Worm (Caenorhabditis elegans): ENCODE measurements around the gene sru-40.

The sru-40 gene

DNA sequence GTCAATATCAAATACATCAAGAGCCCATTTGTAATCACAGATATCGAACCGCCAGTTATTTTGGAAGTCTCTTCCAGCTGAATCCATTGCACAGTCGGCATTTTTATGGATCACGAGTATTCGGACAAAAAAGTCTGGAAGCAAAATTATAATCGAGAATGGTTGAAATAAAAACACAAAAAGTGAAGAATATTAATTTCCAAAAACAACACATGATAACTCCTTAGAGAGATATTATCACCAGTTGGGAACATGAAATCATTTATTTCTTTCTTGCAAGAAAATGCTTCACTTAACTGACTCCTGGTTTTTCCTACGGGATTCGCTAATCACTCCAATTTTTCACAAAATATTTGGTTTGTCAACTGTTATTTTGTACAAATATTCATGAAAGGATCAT lies 9.7 kb downstream of the sru-40 start, which contains the start of gene str-2:
Gene str-2, minus strand, starts transcription at position 101 of the 400 bp plus-strand sequence.
- TF ChIP-seq flt-1 (GFP tag; IDR thresholded peaks at IDR 0.05) (no peak), ama-1 (optimal IDR thresholded peaks at IDR 0.05) (no peak), tbx-37 (GFP tag; conservative IDR thresholded peaks at IDR 0.05) (no peak), aly-1 (tag; optimal IDR thresholded peaks at IDR 0.05) (no peak), hmg-4 (GFP tag; optimal IDR thresholded peaks at IDR 0.05) (no peak), scrt-1 (GFP tag; IDR thresholded peaks at IDR 0.05) (no peak), pes-1 (GFP tag; IDR thresholded peaks at IDR 0.05) (no peak), ets-7 (tag; optimal IDR thresholded peaks at IDR 0.05) (no peak), ceh-13 (GFP tag; optimal IDR thresholded peaks at IDR 0.05) (no peak), ceh-36 (tag; optimal IDR thresholded peaks at IDR 0.05) (no peak), hnd-1 (tag; optimal IDR thresholded peaks at IDR 0.05) (no peak), hmbx-1 (tag; optimal IDR thresholded peaks at IDR 0.05) (no peak), tra-4 (tag; optimal IDR thresholded peaks at IDR 0.05) (no peak), sea-1 (GFP tag; conservative IDR thresholded peaks at IDR 0.05) (no peak), B0310.2 (tag; optimal IDR thresholded peaks at IDR 0.05) (no peak)

DNA sequence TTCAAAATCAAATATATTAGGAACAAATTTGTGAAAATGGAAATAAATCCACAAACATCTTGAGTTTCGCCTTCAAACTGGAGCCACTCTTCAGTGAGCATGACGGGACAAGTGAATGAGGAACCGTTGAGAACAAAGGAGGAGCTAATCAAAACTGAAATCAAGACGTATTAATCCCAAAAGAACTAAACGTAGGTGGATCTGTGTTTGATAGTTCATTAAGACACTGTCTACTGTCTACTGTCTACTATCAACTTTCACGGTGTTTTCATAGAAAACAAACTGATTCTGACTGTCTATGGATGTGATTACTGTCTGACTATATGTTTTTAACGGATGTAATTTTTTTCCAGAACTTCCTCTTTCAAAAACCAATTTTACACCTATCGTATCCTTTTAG lies 12.1 kb downstream of the sru-40 start, which contains the start of gene str-193:
Gene str-193, minus strand, starts transcription at position 101 of the 400 bp plus-strand sequence.
- TF ChIP-seq ceh-36 (tag; optimal IDR thresholded peaks at IDR 0.05) (no peak), flt-1 (GFP tag; IDR thresholded peaks at IDR 0.05) (no peak), ceh-13 (GFP tag; optimal IDR thresholded peaks at IDR 0.05) (no peak), scrt-1 (GFP tag; IDR thresholded peaks at IDR 0.05) (no peak), aly-1 (tag; optimal IDR thresholded peaks at IDR 0.05) (no peak), hnd-1 (tag; optimal IDR thresholded peaks at IDR 0.05) (no peak), sea-1 (GFP tag; conservative IDR thresholded peaks at IDR 0.05) (no peak), tbx-11 (GFP tag; IDR thresholded peaks at IDR 0.05) (no peak), tbx-37 (GFP tag; conservative IDR thresholded peaks at IDR 0.05) (no peak), ets-7 (tag; optimal IDR thresholded peaks at IDR 0.05) (no peak), ama-1 (optimal IDR thresholded peaks at IDR 0.05) (no peak)

DNA sequence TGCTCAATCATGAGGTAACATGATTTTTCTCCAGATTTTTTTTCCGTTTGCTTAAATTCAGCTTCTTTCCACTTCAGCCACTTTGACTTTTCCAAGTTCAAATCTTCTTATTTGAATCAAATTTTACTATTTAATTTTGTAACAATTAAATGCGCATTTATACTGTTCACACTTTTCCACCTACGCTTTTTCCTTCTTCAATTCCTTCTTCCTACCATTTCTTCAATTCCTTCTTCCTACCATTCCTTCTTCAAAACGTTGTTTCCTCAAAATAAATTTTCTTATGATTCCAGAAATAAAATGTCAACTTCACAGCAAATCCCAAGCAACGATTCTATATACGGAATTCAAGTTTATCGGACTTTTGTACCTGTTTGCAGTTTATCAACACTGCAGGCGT lies 17.4 kb downstream of the sru-40 start, which contains the start of gene sru-31:
Gene sru-31, plus strand, starts transcription at position 301 of the 400 bp plus-strand sequence.
- TF ChIP-seq pes-1 (GFP tag; IDR thresholded peaks at IDR 0.05) (no peak), sea-1 (GFP tag; conservative IDR thresholded peaks at IDR 0.05) (no peak), F13C5.2 (tag; optimal IDR thresholded peaks at IDR 0.05) (no peak), ceh-13 (GFP tag; optimal IDR thresholded peaks at IDR 0.05) (no peak), ceh-36 (tag; optimal IDR thresholded peaks at IDR 0.05) (no peak), aly-1 (tag; optimal IDR thresholded peaks at IDR 0.05) (no peak), ama-1 (optimal IDR thresholded peaks at IDR 0.05) (no peak), B0310.2 (tag; optimal IDR thresholded peaks at IDR 0.05) (no peak), flt-1 (GFP tag; IDR thresholded peaks at IDR 0.05) (no peak), tbx-37 (GFP tag; conservative IDR thresholded peaks at IDR 0.05) (no peak)

DNA sequence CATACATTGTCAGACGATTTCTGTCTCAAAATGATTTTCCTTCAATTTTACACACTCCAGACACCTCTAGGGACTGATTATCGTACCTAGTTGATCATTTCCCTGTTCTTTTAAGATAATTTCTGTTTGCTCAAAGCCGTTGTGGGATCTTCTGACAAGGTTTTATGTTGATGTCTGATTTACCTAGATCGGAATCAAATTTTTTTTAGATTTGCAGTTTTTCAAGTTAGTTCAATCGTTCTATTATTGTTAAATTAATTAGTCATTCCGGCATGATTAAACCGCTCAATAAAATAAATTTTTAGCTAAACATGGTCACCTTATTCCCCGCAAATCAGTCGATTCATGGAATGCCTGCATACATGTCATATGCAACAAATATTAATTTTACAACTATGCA lies 20.3 kb downstream of the sru-40 start, which contains the start of gene sru-30:
Gene sru-30, plus strand, starts transcription at position 301 of the 400 bp plus-strand sequence.
- TF ChIP-seq flt-1 (GFP tag; IDR thresholded peaks at IDR 0.05) (no peak), hmg-4 (GFP tag; optimal IDR thresholded peaks at IDR 0.05) (no peak)

DNA sequence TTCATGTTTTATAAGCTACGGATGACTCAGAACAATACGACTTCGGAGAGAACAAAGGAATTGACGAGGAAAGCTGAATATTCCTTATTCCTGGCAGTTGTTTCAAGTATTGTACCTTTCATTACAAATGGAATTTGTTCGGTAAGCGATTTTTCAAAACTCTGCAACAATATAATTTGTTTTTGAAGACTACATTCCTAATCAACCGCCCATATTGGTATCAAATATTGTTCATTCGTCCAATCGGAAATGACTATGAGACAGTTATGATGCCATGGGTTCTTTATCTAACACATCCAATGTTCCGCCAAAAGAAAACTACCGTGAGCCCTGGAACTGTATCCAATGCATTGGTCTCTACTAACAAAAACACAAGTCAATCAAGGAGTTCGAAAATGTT lies 21.6 kb downstream of the sru-40 start:
- TF ChIP-seq flt-1 (GFP tag; IDR thresholded peaks at IDR 0.05) (no peak), ama-1 (optimal IDR thresholded peaks at IDR 0.05) (no peak), hmbx-1 (tag; optimal IDR thresholded peaks at IDR 0.05) (no peak), tbx-11 (GFP tag; IDR thresholded peaks at IDR 0.05) (no peak), F13C5.2 (tag; optimal IDR thresholded peaks at IDR 0.05) (no peak), tbx-37 (GFP tag; conservative IDR thresholded peaks at IDR 0.05) (no peak)

DNA sequence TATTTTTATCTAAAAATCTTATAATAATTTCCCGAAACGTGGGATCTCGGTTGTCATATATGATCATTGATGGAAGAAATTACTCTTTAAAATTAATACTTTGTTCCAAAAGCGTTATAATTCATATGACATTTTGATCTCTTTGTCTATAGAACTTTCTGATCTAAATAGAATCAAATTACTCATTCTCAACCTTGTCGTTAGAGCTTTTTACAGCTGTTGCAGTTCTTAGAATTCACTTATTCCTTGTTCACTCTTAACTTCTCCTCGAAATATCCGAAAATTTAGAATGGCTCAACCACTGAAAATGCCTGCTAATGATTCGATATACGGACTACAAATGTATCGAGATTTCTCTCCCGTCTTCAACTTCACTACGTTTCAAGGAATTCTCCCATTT lies 22.6 kb downstream of the sru-40 start, which contains the start of gene sru-29:
Gene sru-29, plus strand, starts transcription at position 301 of the 400 bp plus-strand sequence.
- no peak for TF ChIP-seq pes-1 (GFP tag; IDR thresholded peaks at IDR 0.05)
- no peak for TF ChIP-seq B0310.2 (tag; optimal IDR thresholded peaks at IDR 0.05)
- TF ChIP-seq ceh-13 (GFP tag; optimal IDR thresholded peaks at IDR 0.05) = no peak
- no peak for TF ChIP-seq hmg-4 (GFP tag; optimal IDR thresholded peaks at IDR 0.05)
- no peak for TF ChIP-seq hnd-1 (tag; optimal IDR thresholded peaks at IDR 0.05)
- TF ChIP-seq ama-1 (optimal IDR thresholded peaks at IDR 0.05) = no peak
- TF ChIP-seq ets-7 (tag; optimal IDR thresholded peaks at IDR 0.05) = no peak
- no peak for TF ChIP-seq sea-1 (GFP tag; conservative IDR thresholded peaks at IDR 0.05)
- TF ChIP-seq tbx-11 (GFP tag; IDR thresholded peaks at IDR 0.05) = no peak
- no peak for TF ChIP-seq aly-1 (tag; optimal IDR thresholded peaks at IDR 0.05)
- TF ChIP-seq tbx-37 (GFP tag; conservative IDR thresholded peaks at IDR 0.05) = no peak
- no peak for TF ChIP-seq tra-4 (tag; optimal IDR thresholded peaks at IDR 0.05)
- no peak for TF ChIP-seq flt-1 (GFP tag; IDR thresholded peaks at IDR 0.05)
- no peak for TF ChIP-seq scrt-1 (GFP tag; IDR thresholded peaks at IDR 0.05)
- TF ChIP-seq hmbx-1 (tag; optimal IDR thresholded peaks at IDR 0.05) = no peak
- TF ChIP-seq F13C5.2 (tag; optimal IDR thresholded peaks at IDR 0.05) = no peak

DNA sequence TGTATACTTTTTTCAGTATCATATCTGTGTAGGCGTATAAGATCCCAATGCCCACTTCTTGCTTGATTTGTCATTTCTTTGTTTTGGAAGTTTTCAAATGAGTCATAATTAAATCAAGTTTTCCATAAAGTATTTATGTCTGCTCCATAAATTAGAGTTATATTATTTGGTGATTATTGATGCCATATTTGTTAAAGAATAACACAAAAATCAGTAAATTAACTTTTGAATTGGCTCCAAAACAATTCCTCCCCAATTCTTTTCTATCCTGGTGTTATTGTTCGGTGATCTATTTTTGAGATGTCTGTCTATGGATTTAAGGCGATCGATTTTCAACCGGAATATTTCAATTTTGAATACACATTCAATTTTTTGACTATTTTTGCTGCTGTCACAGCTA lies 28.6 kb downstream of the sru-40 start, which contains the start of gene sru-37:
Gene sru-37, plus strand, starts transcription at position 301 of the 400 bp plus-strand sequence.
- TF ChIP-seq ceh-36 (tag; optimal IDR thresholded peaks at IDR 0.05) (no peak), tra-4 (tag; optimal IDR thresholded peaks at IDR 0.05) (no peak)

DNA sequence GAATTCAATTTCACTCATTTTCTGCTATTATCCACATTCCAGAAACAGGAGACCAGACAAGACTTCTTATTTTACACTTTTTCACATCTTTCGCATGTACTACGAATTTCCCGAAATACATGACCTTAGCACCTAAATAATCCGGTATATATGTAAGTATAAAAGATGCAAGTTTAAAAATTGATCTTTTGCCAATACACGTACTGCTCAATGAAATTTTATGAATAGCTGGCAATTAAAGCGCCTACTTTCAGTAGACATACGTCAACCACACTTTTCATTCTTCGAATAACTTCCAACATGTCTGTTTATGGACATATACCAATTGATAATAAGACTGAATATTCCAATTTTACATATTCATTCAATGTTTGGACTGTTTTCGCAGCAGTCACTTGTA lies 30.6 kb downstream of the sru-40 start, which contains the start of gene sru-39:
Gene sru-39, plus strand, starts transcription at position 301 of the 400 bp plus-strand sequence.
- TF ChIP-seq ama-1 (optimal IDR thresholded peaks at IDR 0.05) = no peak
- no peak for TF ChIP-seq hmbx-1 (tag; optimal IDR thresholded peaks at IDR 0.05)
- no peak for TF ChIP-seq aly-1 (tag; optimal IDR thresholded peaks at IDR 0.05)
- no peak for TF ChIP-seq tbx-11 (GFP tag; IDR thresholded peaks at IDR 0.05)
- no peak for TF ChIP-seq tra-4 (tag; optimal IDR thresholded peaks at IDR 0.05)
- no peak for TF ChIP-seq flt-1 (GFP tag; IDR thresholded peaks at IDR 0.05)
- no peak for TF ChIP-seq B0310.2 (tag; optimal IDR thresholded peaks at IDR 0.05)
- TF ChIP-seq hmg-4 (GFP tag; optimal IDR thresholded peaks at IDR 0.05) = no peak
- no peak for TF ChIP-seq hnd-1 (tag; optimal IDR thresholded peaks at IDR 0.05)
- no peak for TF ChIP-seq F13C5.2 (tag; optimal IDR thresholded peaks at IDR 0.05)
- no peak for TF ChIP-seq sea-1 (GFP tag; conservative IDR thresholded peaks at IDR 0.05)
- no peak for TF ChIP-seq tbx-37 (GFP tag; conservative IDR thresholded peaks at IDR 0.05)
- TF ChIP-seq pes-1 (GFP tag; IDR thresholded peaks at IDR 0.05) = no peak
- TF ChIP-seq ceh-13 (GFP tag; optimal IDR thresholded peaks at IDR 0.05) = no peak
- TF ChIP-seq ceh-36 (tag; optimal IDR thresholded peaks at IDR 0.05) = no peak
- TF ChIP-seq scrt-1 (GFP tag; IDR thresholded peaks at IDR 0.05) = no peak
- no peak for TF ChIP-seq ets-7 (tag; optimal IDR thresholded peaks at IDR 0.05)
